Worm (Caenorhabditis elegans) whole organism, L2 larva: ENCODE measurements around the gene fbxa-47.

ENCODE experiments used
- C34F6.9 ChIP-seq: fragments of 150-350 bp; optimal IDR thresholded peaks from 2 replicates; lab custom pipeline; 2014; ENCODE audit warnings: missing biosample characterization, missing genetic modification characterization
- ZK546.5 ChIP-seq: sonication (generic microtip); optimal IDR thresholded peaks from 2 replicates; lab custom pipeline; 2017; ENCODE audit warnings: missing biosample characterization, missing genetic modification characterization
- alr-1 ChIP-seq: fragments of 150-350 bp; optimal IDR thresholded peaks from 2 replicates; lab custom pipeline; 2014; ENCODE audit warnings: missing biosample characterization, missing genetic modification characterization
- blmp-1 ChIP-seq: sonication (generic microtip); optimal IDR thresholded peaks from 2 replicates; lab custom pipeline; 2017; ENCODE audit warnings: missing genetic modification characterization, mild to moderate bottlenecking, missing compliant biosample characterization, antibody characterized with exemption, moderate library complexity; ENCODE audit not compliant: insufficient read depth
- ceh-16 ChIP-seq: fragments of 150-350 bp; optimal IDR thresholded peaks from 2 replicates; lab custom pipeline; 2014; ENCODE audit warnings: missing biosample characterization, missing genetic modification characterization
- ceh-82 ChIP-seq: fragments of 150-350 bp; optimal IDR thresholded peaks from 2 replicates; lab custom pipeline; 2014; ENCODE audit warnings: missing biosample characterization, missing genetic modification characterization
- dmd-4 ChIP-seq: sonication (generic microtip); optimal IDR thresholded peaks from 2 replicates; lab custom pipeline; 2017; ENCODE audit warnings: missing biosample characterization, missing genetic modification characterization
- egl-27 ChIP-seq: sonication (generic microtip); optimal IDR thresholded peaks from 3 replicates; lab custom pipeline; 2017; ENCODE audit warnings: missing biosample characterization, missing genetic modification reagents, missing genetic modification characterization
- elt-3 ChIP-seq: sonication (generic microtip); optimal IDR thresholded peaks from 2 replicates; lab custom pipeline; 2017; ENCODE audit warnings: missing biosample characterization, missing genetic modification characterization
- fos-1 ChIP-seq: fragments of 150-350 bp; optimal IDR thresholded peaks from 2 replicates; lab custom pipeline; 2014; ENCODE audit warnings: missing biosample characterization, missing genetic modification characterization
- lin-11 ChIP-seq: fragments of 150-350 bp; sonication (generic microtip); optimal IDR thresholded peaks from 2 replicates; lab custom pipeline; 2014; ENCODE audit warnings: missing biosample characterization, missing genetic modification characterization, inconsistent platforms, mixed read lengths
- lin-13 ChIP-seq: fragments of 150-350 bp; optimal IDR thresholded peaks from 2 replicates; lab custom pipeline; 2014; ENCODE audit warnings: missing biosample characterization, missing genetic modification reagents, missing genetic modification characterization
- lin-39 ChIP-seq: fragments of 150-350 bp; optimal IDR thresholded peaks from 2 replicates; lab custom pipeline; 2014; ENCODE audit warnings: missing biosample characterization, missing genetic modification reagents, missing genetic modification characterization
- mab-5 ChIP-seq: fragments of 150-350 bp; optimal IDR thresholded peaks from 2 replicates; lab custom pipeline; 2014; ENCODE audit warnings: missing biosample characterization, missing genetic modification characterization
- mdl-1 ChIP-seq, 2 experiments: fragments of 150-350 bp in 1 of 2; sonication (generic microtip) in 1 of 2; optimal IDR thresholded peaks; 2 replicates each; lab custom pipeline; 2017; ENCODE audit warnings: missing biosample characterization in 2 of 2, missing genetic modification characterization in 2 of 2
- nhr-10 ChIP-seq: sonication (generic microtip); optimal IDR thresholded peaks from 2 replicates; lab custom pipeline; 2017; ENCODE audit warnings: missing biosample characterization, missing genetic modification characterization
- nhr-11 ChIP-seq: fragments of 150-350 bp; optimal IDR thresholded peaks from 2 replicates; lab custom pipeline; 2014; ENCODE audit warnings: missing biosample characterization, missing genetic modification characterization
- nhr-12 ChIP-seq: fragments of 150-350 bp; optimal IDR thresholded peaks from 2 replicates; lab custom pipeline; 2014; ENCODE audit warnings: missing biosample characterization, missing genetic modification characterization
- nhr-129 ChIP-seq: fragments of 150-350 bp; optimal IDR thresholded peaks from 2 replicates; lab custom pipeline; 2014; ENCODE audit warnings: missing biosample characterization, missing genetic modification characterization
- nhr-21 ChIP-seq: fragments of 150-350 bp; optimal IDR thresholded peaks from 2 replicates; lab custom pipeline; 2014; ENCODE audit warnings: missing biosample characterization, missing genetic modification characterization
- nhr-23 ChIP-seq: fragments of 150-350 bp; optimal IDR thresholded peaks from 2 replicates; lab custom pipeline; 2014; ENCODE audit warnings: missing biosample characterization, missing genetic modification reagents, missing genetic modification characterization
- nhr-237 ChIP-seq: fragments of 150-350 bp; optimal IDR thresholded peaks from 2 replicates; lab custom pipeline; 2014; ENCODE audit warnings: missing biosample characterization, missing genetic modification characterization
- nhr-25 ChIP-seq: fragments of 150-350 bp; sonication (generic microtip); optimal IDR thresholded peaks from 3 replicates; lab custom pipeline; 2014; ENCODE audit warnings: missing biosample characterization, missing genetic modification characterization
- nhr-6 ChIP-seq: fragments of 150-350 bp; optimal IDR thresholded peaks from 2 replicates; lab custom pipeline; 2014; ENCODE audit warnings: missing biosample characterization, missing genetic modification characterization
- nhr-77 ChIP-seq: fragments of 150-350 bp; optimal IDR thresholded peaks from 2 replicates; lab custom pipeline; 2014; ENCODE audit warnings: missing biosample characterization, missing genetic modification characterization
- peb-1 ChIP-seq: fragments of 150-350 bp; optimal IDR thresholded peaks from 2 replicates; lab custom pipeline; 2014; ENCODE audit warnings: missing biosample characterization, missing genetic modification characterization
- sem-4 ChIP-seq: fragments of 150-350 bp; optimal IDR thresholded peaks from 2 replicates; lab custom pipeline; 2014; ENCODE audit warnings: missing biosample characterization, missing genetic modification reagents, missing genetic modification characterization
- sma-3 ChIP-seq: sonication (generic microtip); optimal IDR thresholded peaks from 2 replicates; lab custom pipeline; 2016; ENCODE audit warnings: missing genetic modification reagents, missing genetic modification characterization, missing compliant biosample characterization
- sma-9 ChIP-seq, 2 experiments: fragments of 150-350 bp in 1 of 2; sonication (generic microtip) in 1 of 2; optimal IDR thresholded peaks; 2 replicates each; lab custom pipeline; 2014 to 2016; ENCODE audit warnings: missing genetic modification characterization in 2 of 2, mild to moderate bottlenecking in 1 of 2, missing biosample characterization in 1 of 2, missing compliant biosample characterization in 1 of 2, missing genetic modification reagents in 1 of 2, moderate library complexity in 1 of 2
- snpc-4 ChIP-seq: fragments of 150-350 bp; optimal IDR thresholded peaks from 2 replicates; lab custom pipeline; 2014; ENCODE audit warnings: missing biosample characterization, missing genetic modification characterization
- unc-39 ChIP-seq: fragments of 150-350 bp; optimal IDR thresholded peaks from 2 replicates; lab custom pipeline; 2014; ENCODE audit warnings: missing biosample characterization, missing genetic modification characterization
- unc-62 ChIP-seq: fragments of 150-350 bp; optimal IDR thresholded peaks from 2 replicates; lab custom pipeline; 2014; ENCODE audit warnings: missing biosample characterization, missing genetic modification reagents, missing genetic modification characterization
- zag-1 ChIP-seq: fragments of 150-350 bp; optimal IDR thresholded peaks from 2 replicates; lab custom pipeline; 2014; ENCODE audit warnings: missing biosample characterization, missing genetic modification characterization
- ztf-1 ChIP-seq: fragments of 200-800 bp; sonication (Bioruptor generic); conservative IDR thresholded peaks from 2 replicates; pipeline ENCODE4 v1.3.6; 2022; ENCODE audit warnings: missing genetic modification characterization, missing compliant biosample characterization
- ztf-4 ChIP-seq: fragments of 150-350 bp; optimal IDR thresholded peaks from 2 replicates; lab custom pipeline; 2014; ENCODE audit warnings: missing biosample characterization, missing genetic modification characterization

The fbxa-47 gene

DNA sequence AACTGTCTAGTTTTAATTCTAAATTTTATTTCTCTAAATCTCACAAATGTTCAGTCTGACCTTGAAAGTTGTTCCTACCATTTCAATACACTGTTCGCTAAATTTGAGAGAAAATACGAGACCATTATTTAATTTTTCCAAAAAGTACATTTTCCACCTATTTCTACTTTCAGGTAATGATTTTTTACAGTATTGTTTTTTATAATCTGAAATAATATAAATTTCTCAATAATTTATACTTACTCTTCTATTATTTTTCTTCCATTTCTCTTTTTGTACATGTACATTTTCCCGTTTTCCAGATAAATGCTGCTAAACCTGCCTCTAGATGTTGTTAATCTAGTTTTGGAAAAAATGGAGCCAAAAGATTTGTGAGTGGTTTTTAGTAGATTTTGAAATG, 4.9 kb downstream of the fbxa-47 start, which contains the start of gene fbxa-62:
fbxa-62 (plus strand) TSS at position 301 of the 400 bp plus-strand sequence.
- TF ChIP-seq sma-3 (GFP tag; lab: Kevin White, UChicago) (no peak), sem-4 (tag; lab: Kevin White, UChicago) (no peak), nhr-25 (no peak), dmd-4 (tag; lab: Kevin White, UChicago) (no peak), nhr-21 (tag; lab: Kevin White, UChicago) (no peak), snpc-4 (no peak), nhr-10 (tag; lab: Kevin White, UChicago) (no peak), zag-1 (no peak), lin-11 (tag; lab: Kevin White, UChicago) (no peak), ZK546.5 (tag; lab: Kevin White, UChicago) (no peak), unc-62 (GFP tag; lab: Kevin White, UChicago) (no peak), nhr-12 (tag; lab: Kevin White, UChicago) (no peak), nhr-11 (tag; lab: Kevin White, UChicago) (no peak)
- TF ChIP-seq, all 48 proteins: peak for 0

DNA sequence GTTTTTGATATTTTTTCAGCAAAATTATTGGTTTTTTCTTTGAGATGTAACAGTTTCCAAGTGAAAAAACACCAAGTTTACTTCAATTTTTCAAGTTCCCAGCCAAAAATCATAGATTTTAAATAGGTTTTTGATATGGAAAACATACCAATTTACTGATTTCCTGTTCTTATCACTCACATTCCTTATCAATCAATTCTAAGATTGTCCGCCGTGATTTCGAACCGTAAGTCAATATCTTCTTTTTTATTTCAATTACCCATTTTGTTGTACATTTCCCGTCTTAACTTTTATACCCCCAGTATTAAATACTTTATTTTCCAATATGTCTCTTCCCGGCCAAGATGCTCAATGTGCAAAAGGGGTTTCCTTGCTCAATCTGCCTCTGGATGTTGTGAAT, 7.8 kb downstream of the fbxa-47 start, which contains the start of gene fbxa-38:
fbxa-38 (plus strand) TSS at position 195 of the 400 bp plus-strand sequence.
- TF ChIP-seq blmp-1 (tag; lab: Kevin White, UChicago) (no peak), sma-9 (GFP tag; optimal IDR thresholded peaks at IDR 0.05; lab: Kevin White, UChicago) (no peak), sma-9 (tag; optimal IDR thresholded peaks at IDR 0.05; lab: Kevin White, UChicago) (no peak), nhr-6 (tag; lab: Kevin White, UChicago) (no peak), egl-27 (no peak), fos-1 (tag; lab: Kevin White, UChicago) (peak; percentile 18), elt-3 (no peak), snpc-4 (no peak), ztf-1 (GFP tag; lab: Robert Waterston, UW) (no peak)

DNA sequence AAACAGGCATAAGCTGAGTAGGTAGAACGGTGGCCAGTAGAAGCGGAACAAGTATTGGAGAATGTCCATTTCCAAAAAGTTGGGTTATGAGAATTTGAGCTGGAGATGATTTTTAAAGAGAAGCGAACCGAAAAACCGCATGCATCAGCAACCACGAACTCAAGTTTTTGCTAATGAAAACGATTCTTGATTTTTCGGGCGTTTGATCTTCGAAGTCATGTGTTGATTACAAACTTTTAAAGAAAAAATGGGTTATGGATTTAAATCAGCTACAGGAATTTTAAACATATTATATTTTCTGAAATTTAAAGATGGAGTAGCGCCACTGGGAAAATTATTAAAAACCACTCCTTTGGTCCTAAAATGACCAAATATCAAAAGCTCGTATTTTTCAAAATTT, 8.3 kb downstream of the fbxa-47 start, which contains the start of gene srd-65:
srd-65 (minus strand) TSS at position 101 of the 400 bp plus-strand sequence.
- no peak for TF ChIP-seq lin-13 (GFP tag; lab: Kevin White, UChicago)
- no peak for TF ChIP-seq nhr-129
- no peak for TF ChIP-seq mdl-1 (tag; optimal IDR thresholded peaks at IDR 0.05; lab: Kevin White, UChicago)
- no peak for TF ChIP-seq elt-3
- TF ChIP-seq nhr-25 = no peak
- TF ChIP-seq C34F6.9 (tag; lab: Kevin White, UChicago) = no peak
- no peak for TF ChIP-seq lin-39
- TF ChIP-seq nhr-77 (tag; lab: Kevin White, UChicago) = no peak
- TF ChIP-seq nhr-23 = no peak
- no peak for TF ChIP-seq lin-11 (tag; lab: Kevin White, UChicago)
- TF ChIP-seq zag-1 = no peak
- TF ChIP-seq unc-39 (tag; lab: Kevin White, UChicago) = no peak
- no peak for TF ChIP-seq nhr-237
- no peak for TF ChIP-seq blmp-1 (tag; lab: Kevin White, UChicago)
- no peak for TF ChIP-seq egl-27

DNA sequence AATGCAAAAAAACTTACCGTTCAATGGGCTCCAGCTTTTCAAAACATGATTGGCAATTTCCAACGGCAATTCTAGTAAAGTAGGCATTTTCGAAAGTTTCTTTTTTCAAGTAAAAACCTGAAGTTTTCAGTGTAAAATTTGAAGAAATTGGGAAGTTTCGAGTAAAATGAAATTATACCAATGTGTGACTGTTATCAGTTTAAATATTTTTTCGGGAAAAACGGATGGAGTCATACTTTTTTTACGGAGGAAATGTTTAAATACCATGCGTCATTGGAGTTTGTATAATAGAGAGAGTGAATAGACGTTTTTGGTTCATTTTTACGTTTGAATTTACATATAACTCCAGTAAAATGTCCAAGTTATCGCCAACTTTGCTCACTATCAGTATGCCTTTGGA, 12.9 kb downstream of the fbxa-47 start, which contains the start of gene fbxa-12:
fbxa-12 (plus strand) TSS at position 301 of the 400 bp plus-strand sequence.
- TF ChIP-seq nhr-237 (no peak), fos-1 (tag; lab: Kevin White, UChicago) (no peak), nhr-23 (no peak), nhr-12 (tag; lab: Kevin White, UChicago) (no peak), ceh-82 (no peak), nhr-10 (tag; lab: Kevin White, UChicago) (no peak), mdl-1 (tag; optimal IDR thresholded peaks at IDR 0.05; lab: Kevin White, UChicago) (no peak), ztf-4 (tag; lab: Kevin White, UChicago) (no peak), alr-1 (no peak), ztf-1 (GFP tag; lab: Robert Waterston, UW) (no peak), peb-1 (tag; lab: Kevin White, UChicago) (no peak), unc-62 (GFP tag; lab: Kevin White, UChicago) (no peak), ZK546.5 (tag; lab: Kevin White, UChicago) (no peak), mab-5 (tag; lab: Kevin White, UChicago) (no peak), lin-13 (GFP tag; lab: Kevin White, UChicago) (no peak), ceh-16 (tag; lab: Kevin White, UChicago) (no peak), sma-3 (GFP tag; lab: Kevin White, UChicago) (no peak), nhr-129 (no peak)
- TF ChIP-seq, all 48 proteins: peak for 0
